Worm (Caenorhabditis elegans) whole organism, L3 larva: Measurements from ENCODE around the gene ceh-16.
A peak's percentile ranks its signal among the peaks of the same experiment; 100 is the strongest.

ENCODE experiments used
- ZK546.5 ChIP-seq: sonication (generic microtip); optimal IDR thresholded peaks from 2 replicates; lab custom pipeline; 2017; ENCODE audit warnings: missing biosample characterization, missing genetic modification characterization
- ama-1 ChIP-seq: fragments of 150-350 bp; optimal IDR thresholded peaks from 2 replicates; lab custom pipeline; 2018
- eor-1 ChIP-seq, 2 experiments: fragments of 150-350 bp; optimal IDR thresholded peaks; 2 replicates each; lab custom pipeline; 2014 to 2018; ENCODE audit warnings: missing biosample characterization in 2 of 2, missing genetic modification characterization in 2 of 2
- jun-1 ChIP-seq: fragments of 150-350 bp; optimal IDR thresholded peaks from 2 replicates; lab custom pipeline; 2014; ENCODE audit warnings: missing biosample characterization, missing genetic modification reagents, missing genetic modification characterization
- mdl-1 ChIP-seq: fragments of 150-350 bp; optimal IDR thresholded peaks from 2 replicates; lab custom pipeline; 2014; ENCODE audit warnings: missing biosample characterization, missing genetic modification characterization
- pha-4 ChIP-seq: fragments of 150-350 bp; optimal IDR thresholded peaks from 2 replicates; lab custom pipeline; 2014; ENCODE audit warnings: missing biosample characterization, missing genetic modification reagents, missing genetic modification characterization
- skn-1 ChIP-seq: fragments of 150-350 bp; optimal IDR thresholded peaks from 2 replicates; lab custom pipeline; 2014; ENCODE audit warnings: missing biosample characterization, missing genetic modification characterization
- unc-39 ChIP-seq: sonication (generic microtip); optimal IDR thresholded peaks from 4 replicates; lab custom pipeline; 2017; ENCODE audit warnings: missing biosample characterization, missing genetic modification characterization
- unc-62 ChIP-seq: fragments of 150-350 bp; sonication (generic microtip); optimal IDR thresholded peaks from 4 replicates; lab custom pipeline; 2014; ENCODE audit warnings: missing biosample characterization, missing genetic modification reagents, missing genetic modification characterization

- TF ChIP-seq ZK546.5 (no peak), jun-1 (tag; lab: Kevin White, UChicago) (peak; percentile 89), pha-4 (tag; lab: Kevin White, UChicago) (peak; percentile 98), unc-39 (no peak), eor-1 (tag; optimal IDR thresholded peaks at IDR 0.05; lab: Kevin White, UChicago) (peak in 1 of 2 experiments; percentile 32), unc-62 (GFP tag; lab: Kevin White, UChicago) (peak; percentile 84), mdl-1 (tag; lab: Kevin White, UChicago) (peak; percentile 78), skn-1 (tag; lab: Kevin White, UChicago) (peak; percentile 80), ama-1 (lab: Kevin White, UChicago) (peak; percentile 90)
Observed at ce11 chrIII:8658367-8658761, 35.8 kb downstream of the ceh-16 start.
